Fruit fly (Drosophila melanogaster): ENCODE data around the gene CG32564.

DNA sequence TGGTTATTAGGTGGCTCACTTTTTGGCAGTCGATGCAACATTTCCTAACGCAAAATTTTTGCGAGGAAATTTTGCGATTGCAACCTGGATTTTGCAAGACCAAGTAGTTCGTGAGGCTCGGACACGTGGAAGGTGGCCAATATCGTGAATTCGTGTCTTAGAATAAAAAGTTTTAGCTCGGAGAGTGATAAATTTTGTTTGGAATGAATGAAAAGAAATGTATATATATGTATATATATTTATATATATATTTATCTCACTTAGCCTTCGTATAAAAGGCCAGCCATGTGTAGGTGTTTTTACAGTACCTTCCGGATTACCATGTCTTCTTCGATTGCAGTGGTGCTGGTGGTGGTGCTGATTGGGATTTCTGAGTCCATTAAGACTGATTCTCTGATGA lies 5.8 kb downstream of the CG32564 start, which contains the start of gene CG18258:
- TF ChIP-seq CG8478 (optimal IDR thresholded peaks at IDR 0.05): no peak
- no peak for TF ChIP-seq Dll (optimal IDR thresholded peaks at IDR 0.05)
- no peak for TF ChIP-seq usp (GFP tag; optimal IDR thresholded peaks at IDR 0.05)
- TF ChIP-seq psq (optimal IDR thresholded peaks at IDR 0.05): no peak
